Worm (Caenorhabditis elegans) whole organism, young adult: ENCODE measurements around the gene tag-196.

Experiments
- F37B4.10 ChIP-seq: fragments of 200-800 bp; sonication (Bioruptor generic); IDR thresholded peaks from 2 replicates; pipeline ENCODE4 v1.3.6; 2022; ENCODE audit warnings: missing genetic modification characterization, missing compliant biosample characterization
- attf-5 ChIP-seq: fragments of 200-800 bp; sonication (Bioruptor generic); optimal IDR thresholded peaks from 2 replicates; lab custom pipeline; 2018; ENCODE audit warnings: mild to moderate bottlenecking, missing genetic modification characterization, missing compliant biosample characterization
- ceh-27 ChIP-seq: fragments of 200-800 bp; sonication (Bioruptor generic); optimal IDR thresholded peaks from 2 replicates; lab custom pipeline; 2018; ENCODE audit warnings: mild to moderate bottlenecking, missing genetic modification characterization, moderate library complexity, missing compliant biosample characterization
- chd-7 ChIP-seq: sonication (generic microtip); optimal IDR thresholded peaks from 2 replicates; lab custom pipeline; 2016; ENCODE audit warnings: mild to moderate bottlenecking, missing genetic modification characterization, moderate library complexity, missing compliant biosample characterization
- hmg-1.2 ChIP-seq: fragments of 200-800 bp; sonication (Bioruptor generic); IDR thresholded peaks from 2 replicates; pipeline ENCODE4 v1.3.6; 2022; ENCODE audit warnings: missing genetic modification reagents, missing genetic modification characterization, missing compliant biosample characterization
- lir-1 ChIP-seq: fragments of 200-800 bp; sonication (Bioruptor generic); conservative IDR thresholded peaks from 2 replicates; pipeline ENCODE4 v1.3.6; 2022; ENCODE audit warnings: missing genetic modification reagents, missing genetic modification characterization, missing compliant biosample characterization
- snpc-3.4 ChIP-seq: sonication (generic microtip); optimal IDR thresholded peaks from 2 replicates; lab custom pipeline; 2017; ENCODE audit warnings: missing genetic modification characterization, mild to moderate bottlenecking, missing compliant biosample characterization, antibody characterized with exemption, moderate library complexity, missing genotype, missing genetic modification reagents
- ztf-6 ChIP-seq: fragments of 200-800 bp; sonication (Bioruptor generic); IDR thresholded peaks from 2 replicates; pipeline ENCODE4 v1.3.6; 2022; ENCODE audit warnings: missing genetic modification reagents, missing genetic modification characterization, missing compliant biosample characterization

DNA sequence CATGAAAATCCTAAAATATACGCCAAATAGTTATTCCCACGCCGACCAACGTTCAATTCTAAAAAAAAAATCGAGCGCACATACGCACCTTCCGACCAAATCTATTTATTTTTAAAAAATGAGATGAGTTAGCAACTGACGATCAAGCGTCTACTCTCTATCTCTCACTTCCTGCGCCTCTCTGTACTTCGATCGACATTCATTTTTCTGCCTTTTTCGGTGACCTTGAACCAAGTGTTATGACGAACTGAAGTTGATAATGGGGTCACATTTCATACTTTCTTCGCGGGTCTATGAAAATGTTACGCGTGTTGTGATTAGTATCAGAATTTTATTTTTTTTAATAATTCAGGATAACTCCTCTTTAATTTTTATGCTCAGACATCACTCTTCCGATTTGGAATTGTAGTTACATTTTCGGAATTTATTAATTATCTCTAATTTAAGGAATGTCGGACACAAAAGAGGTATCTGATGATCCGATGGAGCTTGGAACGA is 12.7 kb downstream of the tag-196 start, which contains the start of gene smk-1:
- no peak for TF ChIP-seq ztf-6 (GFP tag; lab: Robert Waterston, UW)
- TF ChIP-seq F37B4.10, result no peak
- TF ChIP-seq snpc-3.4 (tag; lab: Kevin White, UChicago), result no peak
- no peak for TF ChIP-seq ceh-27 (GFP tag; lab: Kevin White, UChicago)
- peak; percentile 31; the same call in 1 of the 2 replicates for TF ChIP-seq hmg-1.2 (GFP tag; lab: Robert Waterston, UW)
- no peak for TF ChIP-seq attf-5 (GFP tag; lab: Kevin White, UChicago)
- no peak for TF ChIP-seq chd-7 (tag; lab: Kevin White, UChicago)
- no peak for TF ChIP-seq lir-1 (GFP tag; lab: Robert Waterston, UW)
